Worm (Caenorhabditis elegans): ENCODE results near the gene K05F1.9.

- TF ChIP-seq unc-62 (GFP tag; optimal IDR thresholded peaks at IDR 0.05) (no peak), lin-13 (tag; optimal IDR thresholded peaks at IDR 0.05) (no peak), ceh-43 (GFP tag; optimal IDR thresholded peaks at IDR 0.05) (no peak), sptf-1 (tag; optimal IDR thresholded peaks at IDR 0.05) (no peak), nhr-28 (tag; optimal IDR thresholded peaks at IDR 0.05) (no peak), bed-3 (GFP tag; optimal IDR thresholded peaks at IDR 0.05) (no peak), nhr-237 (tag; optimal IDR thresholded peaks at IDR 0.05) (no peak), blmp-1 (tag; optimal IDR thresholded peaks at IDR 0.05) (no peak)
These were observed 46.8 kb downstream of the K05F1.9 start, which contains the start of gene F10C1.8 for ce11 chrII:5754168-5754567.
